Worm (Caenorhabditis elegans) whole organism, midembryonic: ENCODE results near the gene fbxa-82.
A peak's percentile ranks its signal among the peaks of the same experiment; 100 is the strongest.

Experiments
- T22C8.4 ChIP-seq: fragments of 200-800 bp; sonication (Bioruptor generic); IDR thresholded peaks from 2 replicates; pipeline ENCODE4 v1.3.6; 2022; ENCODE audit warnings: missing genetic modification characterization, missing compliant biosample characterization
- cog-1 ChIP-seq: sonication (generic microtip); optimal IDR thresholded peaks from 2 replicates; lab custom pipeline; 2016; ENCODE audit warnings: missing genetic modification characterization, missing compliant biosample characterization
- flt-1 ChIP-seq: fragments of 200-800 bp; sonication (Bioruptor generic); IDR thresholded peaks from 2 replicates; pipeline ENCODE4 v1.3.6; 2022; ENCODE audit warnings: missing genetic modification characterization, missing compliant biosample characterization
- klf-2 ChIP-seq: fragments of 200-800 bp; sonication (Bioruptor generic); conservative IDR thresholded peaks from 2 replicates; pipeline ENCODE4 v1.3.6; 2022; ENCODE audit warnings: missing genetic modification reagents, missing genetic modification characterization, missing compliant biosample characterization
- med-1 ChIP-seq: sonication (generic microtip); optimal IDR thresholded peaks from 2 replicates; lab custom pipeline; 2017; ENCODE audit warnings: missing genetic modification characterization, mild to moderate bottlenecking, missing compliant biosample characterization, antibody characterized with exemption, missing genetic modification reagents; ENCODE audit not compliant: insufficient read depth
- ref-1 ChIP-seq: fragments of 200-800 bp; sonication (Bioruptor generic); conservative IDR thresholded peaks from 2 replicates; pipeline ENCODE4 v1.3.6; 2022; ENCODE audit warnings: missing genetic modification reagents, missing genetic modification characterization, missing compliant biosample characterization
- tab-1 ChIP-seq: fragments of 200-800 bp; sonication (Bioruptor generic); IDR thresholded peaks from 2 replicates; pipeline ENCODE4 v1.3.6; 2022; ENCODE audit warnings: missing genetic modification characterization, missing compliant biosample characterization
- ztf-23 ChIP-seq: fragments of 200-800 bp; sonication (Bioruptor generic); IDR thresholded peaks from 2 replicates; pipeline ENCODE4 v1.3.6; 2022; ENCODE audit warnings: missing genetic modification reagents, missing genetic modification characterization, missing compliant biosample characterization
- ztf-29 ChIP-seq: fragments of 200-800 bp; sonication (Bioruptor generic); IDR thresholded peaks from 2 replicates; pipeline ENCODE4 v1.3.6; 2022; ENCODE audit warnings: missing genetic modification reagents, missing genetic modification characterization, missing compliant biosample characterization

Gene fbxa-82

DNA sequence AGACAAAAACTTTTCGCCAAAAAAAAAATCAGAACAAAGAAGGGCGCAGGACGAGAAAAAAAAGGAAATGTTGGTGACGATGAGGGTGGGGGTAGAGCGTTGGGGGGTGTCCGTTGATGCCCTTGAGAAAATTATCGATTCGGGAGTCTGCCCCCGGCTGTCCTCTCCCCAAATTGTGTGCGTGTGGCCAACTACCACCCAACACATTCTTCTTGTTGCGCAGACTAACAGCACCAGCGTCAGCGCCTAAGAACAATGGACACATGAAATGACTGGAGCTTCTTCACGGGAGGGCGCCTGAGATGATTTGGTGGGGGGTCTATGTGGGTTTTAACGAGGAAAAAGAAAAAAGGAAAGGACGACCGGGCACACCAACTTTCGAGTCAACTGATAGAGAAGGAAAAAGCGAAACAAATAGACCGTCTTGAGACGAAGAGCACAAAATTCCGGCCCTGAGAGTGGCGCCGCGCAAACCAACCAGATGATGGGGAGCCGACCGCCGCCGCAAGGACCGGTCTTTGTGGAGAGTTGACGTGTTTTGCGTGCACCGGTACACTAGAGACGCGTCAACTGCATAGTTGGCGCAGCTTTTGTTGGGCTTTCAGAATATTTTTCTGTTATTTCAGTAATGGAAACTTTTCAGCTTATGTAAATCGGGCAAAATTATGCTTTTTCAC is 12.9 kb upstream of the fbxa-82 start, which contains the start of gene C25D7.9:
TSS of gene C25D7.9 (plus strand) at position 68 of the 677 bp plus-strand sequence.
- no peak for TF ChIP-seq ztf-23 (GFP tag; lab: Robert Waterston, UW)
- no peak for TF ChIP-seq med-1 (GFP tag; lab: Kevin White, UChicago)
- no peak for TF ChIP-seq cog-1 (tag; lab: Kevin White, UChicago)
- TF ChIP-seq T22C8.4 (GFP tag; lab: Robert Waterston, UW), result peak; percentile 82
- no peak for TF ChIP-seq flt-1 (GFP tag; lab: Robert Waterston, UW)
- no peak for TF ChIP-seq ref-1 (GFP tag; lab: Robert Waterston, UW)
- no peak for TF ChIP-seq tab-1 (GFP tag; lab: Robert Waterston, UW)
- TF ChIP-seq klf-2, result no peak

DNA sequence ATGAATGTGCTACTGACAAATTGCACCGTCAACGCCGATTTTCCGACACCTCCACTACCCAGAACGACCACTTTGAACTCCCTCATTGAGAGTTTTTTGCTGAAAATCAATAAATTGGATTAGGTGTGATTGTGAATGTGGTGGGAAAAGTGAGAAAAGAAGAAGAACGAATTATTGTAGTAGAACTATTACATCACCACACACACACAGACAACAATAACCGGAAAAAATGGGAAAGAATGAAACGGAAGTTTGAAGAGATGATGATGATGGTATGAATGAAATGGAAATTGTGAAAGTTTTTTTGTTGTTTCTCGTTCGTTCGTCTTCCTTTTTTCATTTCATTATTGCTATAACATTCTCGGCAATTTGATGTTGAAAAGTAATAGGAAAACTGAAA is 11.7 kb upstream of the fbxa-82 start, which contains the start of gene rap-2:
TSS of gene rap-2 (minus strand) at position 101 of the 400 bp plus-strand sequence.
- TF ChIP-seq cog-1 (tag; lab: Kevin White, UChicago) (no peak), flt-1 (GFP tag; lab: Robert Waterston, UW) (no peak)

DNA sequence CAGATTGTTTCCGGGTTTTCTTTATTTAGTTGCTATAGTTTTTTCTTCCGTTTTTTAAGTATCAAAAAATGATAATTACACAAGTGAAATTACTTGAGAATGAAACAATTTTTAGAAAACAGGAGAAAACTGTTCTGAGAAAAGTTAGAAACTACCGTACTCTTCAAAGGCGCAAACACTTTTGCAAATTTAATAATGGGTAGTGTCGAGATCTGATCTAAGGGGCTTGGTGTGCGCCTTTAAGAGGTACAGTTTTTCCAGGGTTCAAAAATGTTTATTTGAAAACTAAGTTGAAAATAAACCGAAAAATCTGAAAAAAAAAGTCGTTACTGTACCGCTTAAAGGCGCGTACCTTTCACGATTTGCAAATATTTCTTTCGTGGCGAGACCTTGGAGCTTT is 8.3 kb upstream of the fbxa-82 start:
- TF ChIP-seq cog-1 (tag; lab: Kevin White, UChicago) (no peak), ztf-29 (GFP tag; lab: Robert Waterston, UW) (no peak), tab-1 (GFP tag; lab: Robert Waterston, UW) (no peak)

DNA sequence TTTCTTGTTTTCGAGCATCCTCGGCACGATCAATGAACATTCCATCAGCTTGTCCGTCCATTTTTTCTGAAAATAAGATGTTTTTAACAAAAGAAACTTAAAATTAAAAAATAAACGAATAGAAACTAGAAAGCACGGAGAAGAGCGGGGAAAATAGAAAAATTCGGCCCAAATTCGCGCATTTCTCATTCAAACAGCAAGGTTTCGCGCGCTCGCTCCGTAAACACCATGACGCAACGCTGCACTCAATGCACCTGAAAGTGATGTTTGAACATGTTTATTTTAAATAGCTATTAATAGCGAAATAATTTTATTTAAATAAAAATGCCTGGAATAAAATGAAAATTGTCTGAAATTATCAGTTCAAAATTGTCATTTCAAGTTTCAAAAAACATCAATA is 7.2 kb upstream of the fbxa-82 start, which contains the start of the genes mcm-3 and C25D7.15:
TSS of gene mcm-3 (minus strand) at position 66 of the 400 bp plus-strand sequence.
TSS of gene C25D7.15 (plus strand) at position 275 of the 400 bp plus-strand sequence.
- TF ChIP-seq ztf-23 (GFP tag; lab: Robert Waterston, UW) (no peak), tab-1 (GFP tag; lab: Robert Waterston, UW) (no peak), ztf-29 (GFP tag; lab: Robert Waterston, UW) (no peak), flt-1 (GFP tag; lab: Robert Waterston, UW) (no peak), T22C8.4 (GFP tag; lab: Robert Waterston, UW) (no peak), med-1 (GFP tag; lab: Kevin White, UChicago) (no peak), ref-1 (GFP tag; lab: Robert Waterston, UW) (no peak)

DNA sequence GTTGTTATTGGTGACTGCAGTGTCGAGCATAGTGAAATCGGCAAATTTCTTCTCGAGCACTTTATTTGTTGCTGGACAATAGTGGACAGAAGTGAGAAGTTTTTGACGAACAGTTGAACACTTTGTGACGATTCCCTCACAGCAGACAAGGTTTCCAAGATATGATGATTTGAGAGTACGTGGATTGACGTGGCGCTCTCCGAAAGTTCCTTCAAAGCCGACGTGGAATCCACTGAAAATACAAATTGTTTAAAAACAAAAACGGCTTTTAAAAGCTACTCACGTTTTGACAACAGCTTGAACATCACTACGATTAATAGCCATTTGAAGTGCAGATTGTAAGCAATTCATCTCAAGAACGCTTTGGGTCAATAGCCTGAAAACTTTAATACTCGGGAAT is 6.6 kb upstream of the fbxa-82 start:
- no peak for TF ChIP-seq klf-2
- TF ChIP-seq cog-1 (tag; lab: Kevin White, UChicago), result no peak
- no peak for TF ChIP-seq T22C8.4 (GFP tag; lab: Robert Waterston, UW)
- TF ChIP-seq tab-1 (GFP tag; lab: Robert Waterston, UW), result no peak
- TF ChIP-seq ref-1 (GFP tag; lab: Robert Waterston, UW), result no peak

DNA sequence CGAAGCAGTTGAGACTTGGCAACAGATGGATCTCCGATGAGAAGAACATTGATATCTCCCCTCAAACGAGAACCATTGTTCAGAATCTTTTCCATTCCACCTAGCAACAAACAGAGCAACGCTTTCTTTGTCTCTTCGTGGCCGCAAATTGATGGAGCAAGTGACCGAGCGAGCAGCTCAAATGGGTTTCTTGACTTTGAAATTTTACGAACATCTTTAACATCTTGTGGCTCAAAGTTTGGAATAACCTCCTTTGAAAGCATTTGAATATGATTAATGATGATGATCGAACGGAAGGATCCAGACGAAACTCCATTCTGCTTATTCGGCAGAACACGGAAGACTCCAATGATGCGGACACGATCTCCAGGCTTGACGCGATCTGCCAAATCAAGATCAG is 6.1 kb upstream of the fbxa-82 start:
- TF ChIP-seq flt-1 (GFP tag; lab: Robert Waterston, UW), result no peak

DNA sequence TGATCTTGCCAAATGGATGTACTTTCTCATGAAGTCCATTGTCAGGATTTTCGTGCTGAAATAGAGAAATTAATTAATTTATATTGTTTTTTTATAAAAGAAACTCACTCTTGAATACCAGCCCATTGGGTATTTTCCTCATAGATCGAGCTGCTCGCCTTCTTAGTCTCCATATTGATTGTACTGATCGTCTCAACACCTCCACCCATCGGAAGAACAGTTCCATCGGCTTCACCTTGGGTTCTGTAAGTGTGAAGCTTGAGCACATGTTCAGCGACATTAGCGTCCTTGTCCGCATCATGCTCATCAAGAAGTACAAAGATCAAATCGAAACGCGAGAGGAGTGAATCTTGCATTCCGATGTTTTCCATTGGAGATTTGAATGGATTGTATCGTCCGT is 5.4 kb upstream of the fbxa-82 start:
- no peak for TF ChIP-seq cog-1 (tag; lab: Kevin White, UChicago)
- no peak for TF ChIP-seq tab-1 (GFP tag; lab: Robert Waterston, UW)
- TF ChIP-seq ref-1 (GFP tag; lab: Robert Waterston, UW), result no peak
- no peak for TF ChIP-seq T22C8.4 (GFP tag; lab: Robert Waterston, UW)
- TF ChIP-seq med-1 (GFP tag; lab: Kevin White, UChicago), result no peak
- no peak for TF ChIP-seq ztf-23 (GFP tag; lab: Robert Waterston, UW)
- TF ChIP-seq flt-1 (GFP tag; lab: Robert Waterston, UW), result no peak
- TF ChIP-seq klf-2, result no peak
- no peak for TF ChIP-seq ztf-29 (GFP tag; lab: Robert Waterston, UW)

DNA sequence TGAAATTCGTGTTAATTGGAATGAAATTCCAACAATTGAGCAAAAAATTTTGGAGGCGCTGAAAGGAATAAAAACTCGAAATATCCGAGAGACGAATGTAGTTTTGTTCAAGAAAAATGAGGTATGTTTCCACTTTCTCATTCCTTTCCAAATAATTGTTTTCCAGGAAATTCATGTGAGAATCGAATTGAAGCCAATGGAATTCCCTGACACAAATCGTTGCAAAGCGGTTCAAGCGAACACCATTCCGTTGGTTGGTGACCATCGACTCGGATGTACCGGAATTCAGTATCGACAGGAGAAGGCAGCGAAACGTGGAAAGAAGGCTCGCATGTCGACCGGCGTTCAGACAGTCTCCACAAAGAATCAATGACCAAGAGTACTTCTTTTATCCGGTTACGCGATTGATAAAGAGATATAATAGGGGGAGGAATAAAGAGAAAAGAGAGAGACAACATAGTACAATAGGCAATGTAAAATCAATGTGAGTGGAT is 4.1 kb upstream of the fbxa-82 start:
- TF ChIP-seq T22C8.4 (GFP tag; lab: Robert Waterston, UW) (no peak), klf-2 (no peak), ztf-29 (GFP tag; lab: Robert Waterston, UW) (no peak), ref-1 (GFP tag; lab: Robert Waterston, UW) (no peak), cog-1 (tag; lab: Kevin White, UChicago) (no peak), med-1 (GFP tag; lab: Kevin White, UChicago) (no peak), flt-1 (GFP tag; lab: Robert Waterston, UW) (no peak), tab-1 (GFP tag; lab: Robert Waterston, UW) (no peak), ztf-23 (GFP tag; lab: Robert Waterston, UW) (no peak)

DNA sequence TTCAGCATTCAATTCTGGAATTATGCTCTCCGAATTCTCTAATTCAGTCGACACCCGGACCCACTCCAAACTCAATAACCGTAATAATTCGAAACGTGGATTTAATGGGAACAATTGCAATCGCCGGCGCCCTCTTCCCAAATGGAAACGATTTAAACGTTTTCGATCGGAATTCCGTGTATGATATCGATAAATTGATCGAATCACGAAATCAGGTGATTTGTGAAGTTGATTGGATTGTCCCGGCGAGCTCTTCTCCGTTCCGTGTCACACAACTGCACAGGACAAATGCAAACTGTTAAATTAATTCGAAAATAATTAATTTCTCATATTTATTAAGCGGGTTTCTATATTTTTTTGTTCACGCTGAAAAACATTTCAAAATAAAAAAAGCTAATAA is 3.5 kb upstream of the fbxa-82 start, which contains the start of gene C25D7.16:
TSS of gene C25D7.16 (plus strand) at position 301 of the 400 bp plus-strand sequence.
- TF ChIP-seq ztf-29 (GFP tag; lab: Robert Waterston, UW), result no peak
- TF ChIP-seq med-1 (GFP tag; lab: Kevin White, UChicago), result no peak
- TF ChIP-seq T22C8.4 (GFP tag; lab: Robert Waterston, UW), result no peak
- no peak for TF ChIP-seq tab-1 (GFP tag; lab: Robert Waterston, UW)
- no peak for TF ChIP-seq cog-1 (tag; lab: Kevin White, UChicago)
- TF ChIP-seq ztf-23 (GFP tag; lab: Robert Waterston, UW), result no peak
- TF ChIP-seq flt-1 (GFP tag; lab: Robert Waterston, UW), result no peak
- TF ChIP-seq klf-2, result no peak
- no peak for TF ChIP-seq ref-1 (GFP tag; lab: Robert Waterston, UW)

DNA sequence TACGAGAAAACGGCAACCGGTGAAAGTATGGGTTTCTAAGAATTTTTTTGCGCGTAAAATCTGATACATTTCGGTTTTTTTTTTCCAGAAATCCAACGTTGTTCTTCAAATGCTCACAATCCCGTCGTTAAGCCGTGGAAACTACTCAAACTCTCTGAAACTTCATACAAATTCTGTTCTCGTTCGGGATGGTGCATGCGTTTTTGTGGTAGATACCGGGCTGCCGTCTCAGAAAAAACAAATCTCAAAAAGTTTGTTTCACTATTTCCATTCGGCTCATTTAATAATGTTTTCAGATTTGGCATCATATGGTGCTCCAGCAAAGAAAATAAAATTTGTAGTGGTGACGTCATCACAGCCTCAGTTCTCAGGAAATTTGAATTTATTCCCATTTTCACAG is 2.4 kb upstream of the fbxa-82 start:
- no peak for TF ChIP-seq tab-1 (GFP tag; lab: Robert Waterston, UW)
- no peak for TF ChIP-seq med-1 (GFP tag; lab: Kevin White, UChicago)
- no peak for TF ChIP-seq ztf-29 (GFP tag; lab: Robert Waterston, UW)
- TF ChIP-seq cog-1 (tag; lab: Kevin White, UChicago), result no peak
- no peak for TF ChIP-seq klf-2
